Worm (Caenorhabditis elegans) whole organism, early embryonic: ENCODE results near the gene F48E8.3.

ENCODE experiments used
- F13C5.2 ChIP-seq: sonication (generic microtip); optimal IDR thresholded peaks from 2 replicates; lab custom pipeline; 2017; ENCODE audit warnings: mild to moderate bottlenecking, missing genetic modification characterization, inconsistent platforms, missing compliant biosample characterization
- ama-1 ChIP-seq: fragments of 150-350 bp; optimal IDR thresholded peaks from 2 replicates; lab custom pipeline; 2014
- ceh-13 ChIP-seq: fragments of 200-800 bp; sonication (Bioruptor generic); optimal IDR thresholded peaks from 2 replicates; lab custom pipeline; 2018; ENCODE audit warnings: mild to moderate bottlenecking, missing genetic modification characterization, missing compliant biosample characterization
- ceh-36 ChIP-seq: sonication (generic microtip); optimal IDR thresholded peaks from 2 replicates; lab custom pipeline; 2016; ENCODE audit warnings: missing genetic modification characterization, inconsistent platforms, missing compliant biosample characterization
- flt-1 ChIP-seq: fragments of 200-800 bp; sonication (Bioruptor generic); IDR thresholded peaks from 2 replicates; pipeline ENCODE4 v1.3.6; 2022; ENCODE audit warnings: missing genetic modification characterization, missing compliant biosample characterization
- hmbx-1 ChIP-seq: sonication (generic microtip); optimal IDR thresholded peaks from 2 replicates; lab custom pipeline; 2016; ENCODE audit warnings: mild to moderate bottlenecking, missing genetic modification characterization, missing compliant biosample characterization
- pes-1 ChIP-seq: fragments of 200-800 bp; sonication (Bioruptor generic); IDR thresholded peaks from 2 replicates; pipeline ENCODE4 v1.3.6; 2022; ENCODE audit warnings: missing genetic modification reagents, missing genetic modification characterization, missing compliant biosample characterization
- sea-1 ChIP-seq: fragments of 200-800 bp; sonication (Bioruptor generic); conservative IDR thresholded peaks from 2 replicates; pipeline ENCODE4 v1.3.6; 2022; ENCODE audit warnings: missing genetic modification characterization, missing compliant biosample characterization
- tbx-11 ChIP-seq: fragments of 200-800 bp; sonication (Bioruptor generic); IDR thresholded peaks from 2 replicates; pipeline ENCODE4 v1.3.6; 2022; ENCODE audit warnings: missing genetic modification characterization, missing compliant biosample characterization
- tbx-37 ChIP-seq: fragments of 200-800 bp; sonication (Bioruptor generic); conservative IDR thresholded peaks from 2 replicates; pipeline ENCODE4 v1.3.6; 2022; ENCODE audit warnings: missing genetic modification reagents, missing genetic modification characterization, missing compliant biosample characterization

ce11 chrIII:5506936-5507335, 45.8 kb downstream of the F48E8.3 start:
- TF ChIP-seq ama-1 (no peak), F13C5.2 (no peak), sea-1 (GFP tag; lab: Robert Waterston, UW) (no peak), pes-1 (GFP tag; lab: Robert Waterston, UW) (no peak), tbx-37 (GFP tag; lab: Robert Waterston, UW) (no peak), ceh-13 (GFP tag; lab: Kevin White, UChicago) (no peak), ceh-36 (no peak), tbx-11 (GFP tag; lab: Robert Waterston, UW) (no peak), flt-1 (GFP tag; lab: Robert Waterston, UW) (no peak), hmbx-1 (tag; lab: Kevin White, UChicago) (no peak)
